Worm (Caenorhabditis elegans) whole organism, L1 larva: ENCODE measurements around the gene nuo-5.

Experiments used
- C16A3.4 ChIP-seq: fragments of 150-350 bp; optimal IDR thresholded peaks from 2 replicates; lab custom pipeline; 2014; ENCODE audit warnings: missing biosample characterization, missing genetic modification characterization
- aly-2 ChIP-seq: fragments of 150-350 bp; optimal IDR thresholded peaks from 2 replicates; lab custom pipeline; 2014; ENCODE audit warnings: missing biosample characterization, missing genetic modification characterization
- blmp-1 ChIP-seq: fragments of 150-350 bp; optimal IDR thresholded peaks from 2 replicates; lab custom pipeline; 2014; ENCODE audit warnings: missing biosample characterization, missing genetic modification characterization
- ceh-63 ChIP-seq: fragments of 200-800 bp; sonication (Bioruptor generic); optimal IDR thresholded peaks from 2 replicates; lab custom pipeline; 2018; ENCODE audit warnings: mild to moderate bottlenecking, missing genetic modification characterization, missing compliant biosample characterization
- ceh-8 ChIP-seq: fragments of 200-800 bp; sonication (Bioruptor generic); optimal IDR thresholded peaks from 2 replicates; lab custom pipeline; 2018; ENCODE audit warnings: mild to moderate bottlenecking, missing genetic modification characterization, moderate library complexity, missing compliant biosample characterization
- ces-1 ChIP-seq: fragments of 150-350 bp; optimal IDR thresholded peaks from 2 replicates; lab custom pipeline; 2014; ENCODE audit warnings: missing biosample characterization, missing genetic modification reagents, missing genetic modification characterization
- dpl-1 ChIP-seq, 3 experiments: fragments of 150-350 bp in 2 of 3; sonication (generic microtip) in 1 of 3; optimal IDR thresholded peaks; 2 replicates each; lab custom pipeline; 2014 to 2017; ENCODE audit warnings: missing biosample characterization in 3 of 3, missing genetic modification characterization in 3 of 3, missing genetic modification reagents in 3 of 3
- efl-1 ChIP-seq, 4 experiments: fragments of 150-350 bp; optimal IDR thresholded peaks in 3 of 4; peaks in 1 of 4; 1 replicate in 1 of 4; 2 replicates in 3 of 4; lab custom pipeline; 2014; ENCODE audit warnings: missing biosample characterization in 2 of 4, missing genetic modification characterization in 2 of 4, missing genetic modification reagents in 2 of 4
- egl-13 ChIP-seq: sonication (generic microtip); optimal IDR thresholded peaks from 2 replicates; lab custom pipeline; 2016; ENCODE audit warnings: missing genotype, missing genetic modification reagents, missing genetic modification characterization, missing compliant biosample characterization
- fkh-10 ChIP-seq: sonication (generic microtip); optimal IDR thresholded peaks from 2 replicates; lab custom pipeline; 2017; ENCODE audit warnings: missing biosample characterization, missing genetic modification reagents, missing genetic modification characterization
- fkh-8 ChIP-seq: sonication (generic microtip); optimal IDR thresholded peaks from 2 replicates; lab custom pipeline; 2016; ENCODE audit warnings: mild to moderate bottlenecking, missing genetic modification characterization, missing compliant biosample characterization
- hlh-4 ChIP-seq: sonication (generic microtip); optimal IDR thresholded peaks from 2 replicates; lab custom pipeline; 2016; ENCODE audit warnings: mild to moderate bottlenecking, missing genetic modification characterization, missing compliant biosample characterization
- irx-1 ChIP-seq: sonication (generic microtip); optimal IDR thresholded peaks from 2 replicates; lab custom pipeline; 2016; ENCODE audit warnings: missing genetic modification characterization, missing compliant biosample characterization
- jun-1 ChIP-seq: fragments of 150-350 bp; optimal IDR thresholded peaks from 2 replicates; lab custom pipeline; 2014; ENCODE audit warnings: missing biosample characterization, missing genetic modification reagents, missing genetic modification characterization
- lin-13 ChIP-seq: fragments of 150-350 bp; optimal IDR thresholded peaks from 2 replicates; lab custom pipeline; 2014; ENCODE audit warnings: missing biosample characterization, missing genetic modification reagents, missing genetic modification characterization
- lin-15B ChIP-seq: fragments of 150-350 bp; sonication (generic microtip); optimal IDR thresholded peaks from 3 replicates; lab custom pipeline; 2014; ENCODE audit warnings: missing biosample characterization, missing genetic modification characterization
- lin-35 ChIP-seq, 2 experiments: fragments of 150-350 bp; optimal IDR thresholded peaks; 2 replicates each; lab custom pipeline; 2014; ENCODE audit warnings: missing biosample characterization in 2 of 2, missing genetic modification characterization in 2 of 2, missing genetic modification reagents in 2 of 2
- lir-3 ChIP-seq: sonication (generic microtip); optimal IDR thresholded peaks from 2 replicates; lab custom pipeline; 2016; ENCODE audit warnings: mild to moderate bottlenecking, missing genetic modification characterization, moderate library complexity, missing compliant biosample characterization; ENCODE audit not compliant: poor library complexity
- lsy-2 ChIP-seq, 2 experiments: fragments of 150-350 bp; optimal IDR thresholded peaks; 2 replicates each; lab custom pipeline; 2014; ENCODE audit warnings: missing biosample characterization in 2 of 2, missing genetic modification characterization in 2 of 2
- mdl-1 ChIP-seq, 2 experiments: fragments of 150-350 bp; optimal IDR thresholded peaks; 2 replicates each; lab custom pipeline; 2014 to 2017; ENCODE audit warnings: missing biosample characterization in 2 of 2, missing genetic modification characterization in 2 of 2, inconsistent platforms in 1 of 2
- nhr-11 ChIP-seq: fragments of 150-350 bp; optimal IDR thresholded peaks from 2 replicates; lab custom pipeline; 2014; ENCODE audit warnings: missing biosample characterization, missing genetic modification characterization
- nhr-12 ChIP-seq: sonication (generic microtip); optimal IDR thresholded peaks from 2 replicates; lab custom pipeline; 2017; ENCODE audit warnings: missing biosample characterization, missing genetic modification characterization
- nhr-71 ChIP-seq: sonication (generic microtip); optimal IDR thresholded peaks from 2 replicates; lab custom pipeline; 2016; ENCODE audit warnings: mild to moderate bottlenecking, missing genetic modification characterization, moderate library complexity, missing compliant biosample characterization
- nhr-76 ChIP-seq: sonication (generic microtip); optimal IDR thresholded peaks from 2 replicates; lab custom pipeline; 2017; ENCODE audit warnings: missing biosample characterization, missing genetic modification characterization
- nhr-77 ChIP-seq: fragments of 150-350 bp; optimal IDR thresholded peaks from 2 replicates; lab custom pipeline; 2014; ENCODE audit warnings: missing biosample characterization, missing genetic modification characterization
- pqm-1 ChIP-seq: sonication (generic microtip); optimal IDR thresholded peaks from 3 replicates; lab custom pipeline; 2017; ENCODE audit warnings: missing biosample characterization, missing genetic modification characterization
- rnt-1 ChIP-seq: sonication (generic microtip); optimal IDR thresholded peaks from 2 replicates; lab custom pipeline; 2016; ENCODE audit warnings: mild to moderate bottlenecking, missing genetic modification characterization, moderate library complexity, missing compliant biosample characterization
- skn-1 ChIP-seq: fragments of 150-350 bp; optimal IDR thresholded peaks from 2 replicates; lab custom pipeline; 2014; ENCODE audit warnings: missing biosample characterization, missing genetic modification characterization
- snu-23 ChIP-seq: sonication (generic microtip); optimal IDR thresholded peaks from 2 replicates; lab custom pipeline; 2016; ENCODE audit warnings: missing genetic modification characterization, missing compliant biosample characterization
- tbx-2 ChIP-seq: sonication (generic microtip); optimal IDR thresholded peaks from 2 replicates; lab custom pipeline; 2016; ENCODE audit warnings: missing genetic modification characterization, missing compliant biosample characterization
- tlp-1 ChIP-seq: fragments of 150-350 bp; optimal IDR thresholded peaks from 2 replicates; lab custom pipeline; 2014; ENCODE audit warnings: missing biosample characterization, missing genetic modification characterization
- unc-62 ChIP-seq: fragments of 150-350 bp; optimal IDR thresholded peaks from 2 replicates; lab custom pipeline; 2014; ENCODE audit warnings: missing biosample characterization, missing genetic modification reagents, missing genetic modification characterization
- unc-86 ChIP-seq: sonication (generic microtip); optimal IDR thresholded peaks from 2 replicates; lab custom pipeline; 2016; ENCODE audit warnings: missing genetic modification characterization, missing compliant biosample characterization
- unc-98 ChIP-seq: fragments of 200-800 bp; sonication (Bioruptor generic); IDR thresholded peaks from 2 replicates; pipeline ENCODE4 v1.3.6; 2022; ENCODE audit warnings: missing genetic modification characterization, missing compliant biosample characterization
- vab-15 ChIP-seq: sonication (generic microtip); optimal IDR thresholded peaks from 2 replicates; lab custom pipeline; 2017; ENCODE audit warnings: missing genotype, mild to moderate bottlenecking, missing genetic modification characterization, missing compliant biosample characterization
- xbp-1 ChIP-seq: sonication (generic microtip); optimal IDR thresholded peaks from 2 replicates; lab custom pipeline; 2016; ENCODE audit warnings: missing genetic modification characterization, missing compliant biosample characterization
- zip-4 ChIP-seq: fragments of 200-800 bp; sonication (Bioruptor generic); optimal IDR thresholded peaks from 2 replicates; lab custom pipeline; 2018; ENCODE audit warnings: mild to moderate bottlenecking, missing genetic modification characterization, moderate library complexity, missing compliant biosample characterization
- ztf-11 ChIP-seq, 2 experiments: sonication (generic microtip); optimal IDR thresholded peaks; 2 replicates each; lab custom pipeline; 2016 to 2017; ENCODE audit warnings: missing genetic modification characterization in 2 of 2, missing biosample characterization in 1 of 2, missing compliant biosample characterization in 1 of 2
- ztf-4 ChIP-seq: fragments of 150-350 bp; optimal IDR thresholded peaks from 2 replicates; lab custom pipeline; 2014; ENCODE audit warnings: missing biosample characterization, missing genetic modification characterization

nuo-5 gene

ce11 chrV:2673807-2674206 lies 25.0 kb upstream of the nuo-5 start (continued):
- TF ChIP-seq unc-98 (GFP tag; lab: Robert Waterston, UW) (no peak), lir-3 (tag; lab: Kevin White, UChicago) (no peak), efl-1 (optimal IDR thresholded peaks at IDR 0.05; lab: Kevin White, UChicago) (peak; percentile 31 to 34), efl-1 (GFP tag; optimal IDR thresholded peaks at IDR 0.05 in 1 of 2; lab: Kevin White, UChicago) (peak; percentile 33 to 95), mdl-1 (tag; optimal IDR thresholded peaks at IDR 0.05; lab: Kevin White, UChicago) (peak in 1 of 2 experiments; percentile 12), ztf-4 (tag; lab: Kevin White, UChicago) (no peak), jun-1 (peak; percentile 29), nhr-77 (no peak), fkh-10 (GFP tag; lab: Kevin White, UChicago) (peak; percentile 4), vab-15 (tag; lab: Kevin White, UChicago) (no peak), nhr-71 (peak; percentile 47), unc-62 (no peak), nhr-76 (tag; lab: Kevin White, UChicago) (no peak), lin-13 (GFP tag; lab: Kevin White, UChicago) (no peak), lsy-2 (tag; optimal IDR thresholded peaks at IDR 0.05; lab: Kevin White, UChicago) (peak; percentile 30 to 59), fkh-8 (tag; lab: Kevin White, UChicago) (no peak), tlp-1 (tag; lab: Kevin White, UChicago) (no peak), snu-23 (GFP tag; lab: Kevin White, UChicago) (peak; percentile 53), skn-1 (tag; lab: Kevin White, UChicago) (peak; percentile 15), egl-13 (tag; lab: Kevin White, UChicago) (no peak), pqm-1 (no peak), unc-86 (no peak), ztf-11 (tag; optimal IDR thresholded peaks at IDR 0.05; lab: Kevin White, UChicago) (no peak), blmp-1 (tag; lab: Kevin White, UChicago) (peak; percentile 27), nhr-12 (no peak), tbx-2 (tag; lab: Kevin White, UChicago) (peak; percentile 14), dpl-1 (GFP tag; optimal IDR thresholded peaks at IDR 0.05; lab: Kevin White, UChicago) (peak; percentile 25 to 40 (median 25)), nhr-11 (tag; lab: Kevin White, UChicago) (no peak), lin-35 (GFP tag; optimal IDR thresholded peaks at IDR 0.05; lab: Kevin White, UChicago) (peak; percentile 32 to 61), rnt-1 (tag; lab: Kevin White, UChicago) (peak; percentile 45), aly-2 (no peak), hlh-4 (tag; lab: Kevin White, UChicago) (no peak), C16A3.4 (tag; lab: Kevin White, UChicago) (peak; percentile 31), irx-1 (peak; percentile 2)

DNA sequence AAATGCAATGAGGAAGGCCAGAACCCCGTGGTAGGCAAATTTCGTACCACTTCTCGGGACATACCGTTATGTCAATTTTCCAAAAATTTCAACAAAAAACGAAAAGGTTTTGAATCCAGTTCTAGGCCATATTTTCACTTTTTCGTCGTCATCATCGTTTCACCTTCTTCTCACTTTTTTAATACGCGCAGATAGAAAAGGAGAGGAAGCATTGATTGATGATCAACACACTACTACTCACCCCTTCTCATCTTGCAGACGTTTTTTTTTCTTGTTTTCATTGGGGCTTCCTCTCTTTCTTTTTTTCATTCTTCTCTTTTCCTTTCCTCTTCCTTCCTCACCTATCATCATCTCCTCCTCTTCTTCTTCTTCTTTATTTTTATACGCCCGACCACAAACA lies 23.1 kb upstream of the nuo-5 start:
- TF ChIP-seq efl-1 (optimal IDR thresholded peaks at IDR 0.05; lab: Kevin White, UChicago) (no peak), efl-1 (GFP tag; optimal IDR thresholded peaks at IDR 0.05 in 1 of 2; lab: Kevin White, UChicago) (peak in 1 of 2 experiments; percentile 50), blmp-1 (tag; lab: Kevin White, UChicago) (peak; percentile 93), ces-1 (GFP tag; lab: Kevin White, UChicago) (no peak)
- TF ChIP-seq, all 84 proteins: peak for 2

- no peak for TF ChIP-seq vab-15 (tag; lab: Kevin White, UChicago)
- TF ChIP-seq C16A3.4 (tag; lab: Kevin White, UChicago), result no peak
- no peak for TF ChIP-seq jun-1
- no peak for TF ChIP-seq xbp-1 (tag; lab: Kevin White, UChicago)
These were observed 21.1 kb upstream of the nuo-5 start for ce11 chrV:2677648-2678047.

DNA sequence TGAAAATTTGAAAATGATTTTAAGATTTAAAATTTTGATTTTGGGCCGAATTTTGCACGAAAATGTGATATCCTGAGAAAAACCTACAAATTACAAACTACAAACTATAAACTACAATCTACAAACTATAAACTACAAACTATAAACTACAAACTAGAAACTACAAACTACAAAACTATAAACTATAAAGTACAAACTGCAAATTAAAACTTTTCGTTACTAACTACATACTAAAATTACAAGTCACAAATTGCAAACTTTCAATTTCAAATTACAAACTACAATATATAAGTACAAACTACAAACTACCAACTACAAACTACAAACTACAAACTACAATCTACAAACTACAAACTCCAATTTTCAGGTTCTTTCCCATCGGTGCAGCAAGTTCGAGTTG lies 15.3 kb upstream of the nuo-5 start:
- TF ChIP-seq egl-13 (tag; lab: Kevin White, UChicago) (no peak), zip-4 (GFP tag; lab: Kevin White, UChicago) (no peak), lir-3 (tag; lab: Kevin White, UChicago) (no peak), pqm-1 (no peak), lin-15B (tag; lab: Kevin White, UChicago) (no peak), ceh-8 (GFP tag; lab: Kevin White, UChicago) (no peak), ceh-63 (no peak)
- TF ChIP-seq, all 84 proteins: peak for 0
